Fruit fly (Drosophila melanogaster): ENCODE data around the gene His3.3B.

Gene His3.3B

dm6 chrX:9132589-9133237, 23.8 kb downstream of the His3.3B start:
- TF ChIP-seq noc (tag; optimal IDR thresholded peaks at IDR 0.05) = no peak

- TF ChIP-seq noc (tag; optimal IDR thresholded peaks at IDR 0.05) = no peak
Observed at dm6 chrX:9131523-9131922, 24.9 kb downstream of the His3.3B start.

- TF ChIP-seq noc (tag; optimal IDR thresholded peaks at IDR 0.05) = no peak
Observed at dm6 chrX:9130243-9130642, 26.2 kb downstream of the His3.3B start.

dm6 chrX:9129436-9129835, 27.0 kb downstream of the His3.3B start:
- no peak for TF ChIP-seq noc (tag; optimal IDR thresholded peaks at IDR 0.05)

dm6 chrX:9128012-9128280, 28.5 kb downstream of the His3.3B start:
- TF ChIP-seq noc (tag; optimal IDR thresholded peaks at IDR 0.05) = no peak

dm6 chrX:9127264-9128011, 29.0 kb downstream of the His3.3B start:
- TF ChIP-seq noc (tag; optimal IDR thresholded peaks at IDR 0.05) = no peak

- no peak for TF ChIP-seq noc (tag; optimal IDR thresholded peaks at IDR 0.05)
Observed at dm6 chrX:9122492-9122891, 34.0 kb downstream of the His3.3B start.

- no peak for TF ChIP-seq noc (tag; optimal IDR thresholded peaks at IDR 0.05)
Observed at dm6 chrX:9120828-9121754, 35.4 kb downstream of the His3.3B start.

dm6 chrX:9119671-9120364, 36.7 kb downstream of the His3.3B start:
- TF ChIP-seq noc (tag; optimal IDR thresholded peaks at IDR 0.05) = no peak

dm6 chrX:9118961-9119633, 37.4 kb downstream of the His3.3B start:
- no peak for TF ChIP-seq noc (tag; optimal IDR thresholded peaks at IDR 0.05)

- TF ChIP-seq noc (tag; optimal IDR thresholded peaks at IDR 0.05) = no peak
Observed at dm6 chrX:9117831-9118230, 38.6 kb downstream of the His3.3B start.

- no peak for TF ChIP-seq noc (tag; optimal IDR thresholded peaks at IDR 0.05)
Observed at dm6 chrX:9110155-9110909, 46.1 kb downstream of the His3.3B start.

dm6 chrX:9109072-9109844, 47.2 kb downstream of the His3.3B start:
- TF ChIP-seq noc (tag; optimal IDR thresholded peaks at IDR 0.05) = no peak

dm6 chrX:9108387-9108786, 48.1 kb downstream of the His3.3B start, which contains the start of gene AP-1gamma:
TSS of gene AP-1gamma (plus strand) at chrX:9108691.
- no peak for TF ChIP-seq noc (tag; optimal IDR thresholded peaks at IDR 0.05)

Data from whole organism, larva.